Fruit fly (Drosophila melanogaster): ENCODE results near the gene Grip.
A peak's percentile ranks its signal among the peaks of the same experiment; 100 is the strongest.

Gene Grip

DNA sequence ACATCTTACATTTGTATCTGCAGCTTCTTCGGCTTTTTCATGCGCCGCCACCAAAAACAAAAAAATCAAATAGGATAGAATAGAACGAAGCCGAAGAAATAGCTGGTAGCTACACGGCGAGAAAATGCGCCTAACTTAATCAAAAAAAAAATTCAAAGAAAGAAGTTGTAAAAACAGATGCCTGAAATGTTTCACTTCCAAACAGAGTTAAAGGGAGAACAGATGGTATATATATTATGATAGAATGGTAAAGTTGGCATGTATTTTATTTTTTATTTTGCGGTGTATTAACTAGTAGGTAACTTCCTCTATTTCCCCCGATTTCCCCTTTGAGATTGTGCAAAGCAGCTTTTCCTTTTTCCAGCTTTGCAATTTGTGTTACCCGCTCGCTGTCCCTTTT is 41.7 kb upstream of the Grip start (continued):
- TF ChIP-seq Nf-YB (GFP tag; optimal IDR thresholded peaks at IDR 0.05) = no peak
- TF ChIP-seq Side (GFP tag; optimal IDR thresholded peaks at IDR 0.05) = no peak
- TF ChIP-seq Six4 (GFP tag; optimal IDR thresholded peaks at IDR 0.05) = no peak
- TF ChIP-seq gsb-n (tag; optimal IDR thresholded peaks at IDR 0.05) = peak; percentile 2
- no peak for TF ChIP-seq CG15011 (GFP tag; optimal IDR thresholded peaks at IDR 0.05)
- no peak for TF ChIP-seq Med (GFP tag)
- TF ChIP-seq en (GFP tag; optimal IDR thresholded peaks at IDR 0.05) = no peak
- no peak for TF ChIP-seq CG12236 (GFP tag; optimal IDR thresholded peaks at IDR 0.05)
- TF ChIP-seq CG33557 (GFP tag; optimal IDR thresholded peaks at IDR 0.05) = no peak
- no peak for TF ChIP-seq aop (GFP tag; IDR thresholded peaks at IDR 0.05)
- 0 out of 2 replicates have a peak, but pooled peaks have one; percentile 14 for TF ChIP-seq CG6689 (GFP tag; IDR thresholded peaks at IDR 0.05)
- TF ChIP-seq CG10147 (GFP tag; optimal IDR thresholded peaks at IDR 0.05) = peak; percentile 11
- TF ChIP-seq CG30431 (GFP tag; optimal IDR thresholded peaks at IDR 0.05) = no peak
- no peak for TF ChIP-seq B-H2 (GFP tag; optimal IDR thresholded peaks at IDR 0.05)
- TF ChIP-seq ci (GFP tag; IDR thresholded peaks at IDR 0.05) = 0 out of 3 replicates have a peak, but pooled peaks have one; percentile 37

DNA sequence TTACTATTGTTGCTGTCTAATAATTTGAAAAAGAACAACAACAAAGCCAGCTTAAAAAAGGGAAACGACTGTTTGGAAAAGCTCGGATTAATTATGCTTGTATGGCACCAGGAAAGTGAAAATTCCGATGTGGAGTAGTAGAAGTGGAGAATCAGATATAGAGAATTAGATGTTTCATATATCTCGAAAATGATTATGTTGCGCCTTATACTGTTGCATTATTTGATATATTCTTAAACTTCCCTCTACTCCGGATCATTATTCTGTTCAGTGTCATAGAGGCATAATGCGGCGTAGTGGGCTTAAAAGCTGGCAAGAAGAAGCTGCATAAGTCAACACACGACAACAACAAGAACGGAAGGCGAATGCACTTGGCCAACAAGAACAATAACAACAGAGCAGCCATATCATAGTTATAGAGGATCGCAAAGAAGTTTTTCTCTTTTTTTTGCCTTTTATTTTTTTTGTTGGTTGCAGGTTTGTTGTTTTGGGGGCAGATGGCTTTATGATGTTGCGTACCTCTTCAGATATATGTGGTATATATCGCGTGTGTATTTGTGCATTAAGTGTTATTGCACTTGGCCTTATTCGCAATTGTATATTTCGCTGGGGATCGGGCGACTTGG is 40.2 kb upstream of the Grip start:
- TF ChIP-seq Oaz (GFP tag; IDR thresholded peaks at IDR 0.05) = 0 out of 2 replicates have a peak, but pooled peaks have one; percentile 16
- TF ChIP-seq CG14710 (tag; optimal IDR thresholded peaks at IDR 0.05) = peak; percentile 6
- no peak for TF ChIP-seq CG7745 (tag; optimal IDR thresholded peaks at IDR 0.05)
- TF ChIP-seq ara (GFP tag; IDR thresholded peaks at IDR 0.05) = peak; percentile 45; the same call in 1 of the 2 replicates
- TF ChIP-seq CG4360 (GFP tag; IDR thresholded peaks at IDR 0.05) = 0 out of 2 replicates have a peak, but pooled peaks have one; percentile 22
- peak; percentile 18 for TF ChIP-seq CG12219 (GFP tag; optimal IDR thresholded peaks at IDR 0.05)
- no peak for TF ChIP-seq CG17912 (GFP tag; optimal IDR thresholded peaks at IDR 0.05)
- TF ChIP-seq Drgx (GFP tag; IDR thresholded peaks at IDR 0.05) = peak; percentile 85
- no peak for TF ChIP-seq vfl (GFP tag; optimal IDR thresholded peaks at IDR 0.05)
- 0 out of 3 replicates have a peak, but pooled peaks have one; percentile 17 for TF ChIP-seq CG7357 (GFP tag; IDR thresholded peaks at IDR 0.05)
- no peak for TF ChIP-seq unpg (GFP tag; optimal IDR thresholded peaks at IDR 0.05)
- no peak for TF ChIP-seq CG11093 (GFP tag; IDR thresholded peaks at IDR 0.05)
- no peak for TF ChIP-seq jumu (GFP tag; optimal IDR thresholded peaks at IDR 0.05)
- no peak for TF ChIP-seq pan (optimal IDR thresholded peaks at IDR 0.05)
- TF ChIP-seq pan (GFP tag; optimal IDR thresholded peaks at IDR 0.05 in 1 of 2, IDR thresholded peaks at IDR 0.05 in 1 of 2) = no peak
- TF ChIP-seq nom (GFP tag; optimal IDR thresholded peaks at IDR 0.05) = peak; percentile 59
- TF ChIP-seq row (GFP tag; IDR thresholded peaks at IDR 0.05) = peak; percentile 48
- 0 out of 2 replicates have a peak, but pooled peaks have one; percentile 14 for TF ChIP-seq onecut (GFP tag; IDR thresholded peaks at IDR 0.05)
- no peak for TF ChIP-seq CG3847 (GFP tag; IDR thresholded peaks at IDR 0.05)
- TF ChIP-seq CG10321 (GFP tag; IDR thresholded peaks at IDR 0.05) = no peak
- TF ChIP-seq sim (GFP tag; IDR thresholded peaks at IDR 0.05) = no peak
- peak; percentile 77 for TF ChIP-seq sens (GFP tag)
- TF ChIP-seq HmgD (GFP tag; optimal IDR thresholded peaks at IDR 0.05) = no peak
- TF ChIP-seq bbx (GFP tag; IDR thresholded peaks at IDR 0.05; ENCODE audit: partially characterized antibody) = no peak
- peak; percentile 1 for TF ChIP-seq CG17359 (tag; optimal IDR thresholded peaks at IDR 0.05)
- TF ChIP-seq CG32772 (GFP tag; IDR thresholded peaks at IDR 0.05) = 0 out of 2 replicates have a peak, but pooled peaks have one; percentile 11
- peak; percentile 42; the same call in 1 of the 2 replicates for TF ChIP-seq CG14441 (GFP tag; IDR thresholded peaks at IDR 0.05)
- TF ChIP-seq lilli (GFP tag; optimal IDR thresholded peaks at IDR 0.05) = no peak
- peak; percentile 19; the same call in 1 of the 3 replicates for TF ChIP-seq tgo (GFP tag; IDR thresholded peaks at IDR 0.05)
- no peak for TF ChIP-seq Sox100B (GFP tag; optimal IDR thresholded peaks at IDR 0.05)
- peak; percentile 23 for TF ChIP-seq CG17385 (GFP tag; optimal IDR thresholded peaks at IDR 0.05)
- no peak for TF ChIP-seq CG4617 (GFP tag; optimal IDR thresholded peaks at IDR 0.05; ENCODE audit: borderline replicate concordance)
- no peak for TF ChIP-seq tup (GFP tag; optimal IDR thresholded peaks at IDR 0.05)
- TF ChIP-seq CG7928 (GFP tag; optimal IDR thresholded peaks at IDR 0.05) = no peak
- peak; percentile 56 for TF ChIP-seq Xrp1 (GFP tag; IDR thresholded peaks at IDR 0.05)
- no peak for TF ChIP-seq CG17612 (GFP tag; IDR thresholded peaks at IDR 0.05)
